Fruit fly (Drosophila melanogaster): Measurements from ENCODE around the gene CG10019.
A peak's percentile ranks its signal among the peaks of the same experiment; 100 is the strongest.

Gene CG10019

dm6 chr2L:3803466-3804143 is 73.3 kb downstream of the CG10019 start, which contains the start of gene Reph:
Gene Reph (plus strand): TSS chr2L:3803545.
- TF ChIP-seq rn (GFP tag; IDR thresholded peaks at IDR 0.05): no peak
- peak; percentile 19 for TF ChIP-seq CG8159 (tag; optimal IDR thresholded peaks at IDR 0.05)
- TF ChIP-seq CG13204 (GFP tag; optimal IDR thresholded peaks at IDR 0.05): peak; percentile 2
- TF ChIP-seq Pif1B (GFP tag; optimal IDR thresholded peaks at IDR 0.05): no peak
- TF ChIP-seq CG4496 (GFP tag; IDR thresholded peaks at IDR 0.05): peak; percentile 54; the same call in 2 of the 3 replicates
- TF ChIP-seq CG32121 (GFP tag; IDR thresholded peaks at IDR 0.05): peak; percentile 9; the same call in 1 of the 2 replicates
- TF ChIP-seq Pif1A (GFP tag; optimal IDR thresholded peaks at IDR 0.05): no peak
- TF ChIP-seq CG10348 (GFP tag; IDR thresholded peaks at IDR 0.05): no peak
- TF ChIP-seq fd96Ca (GFP tag; IDR thresholded peaks at IDR 0.05): peak; percentile 55; the same call in 2 of the 3 replicates
- TF ChIP-seq D1 (tag; optimal IDR thresholded peaks at IDR 0.05): no peak
- TF ChIP-seq CG8301 (tag; optimal IDR thresholded peaks at IDR 0.05): no peak
- TF ChIP-seq CG15710 (tag; optimal IDR thresholded peaks at IDR 0.05): peak; percentile 12
- peak; percentile 55 for TF ChIP-seq Snoo (tag; optimal IDR thresholded peaks at IDR 0.05)
- TF ChIP-seq CG17806 (tag; optimal IDR thresholded peaks at IDR 0.05): no peak
- TF ChIP-seq EcR (GFP tag; optimal IDR thresholded peaks at IDR 0.05): no peak
- TF ChIP-seq CG34367 (tag; optimal IDR thresholded peaks at IDR 0.05): no peak
- TF ChIP-seq gl (tag; optimal IDR thresholded peaks at IDR 0.05): peak; percentile 25
- no peak for TF ChIP-seq CG12605 (GFP tag; IDR thresholded peaks at IDR 0.05)
- TF ChIP-seq CG14655 (GFP tag; optimal IDR thresholded peaks at IDR 0.05): peak; percentile 14
- peak; percentile 52; the same call in 1 of the 2 replicates for TF ChIP-seq Ets98B (GFP tag; IDR thresholded peaks at IDR 0.05)
- no peak for TF ChIP-seq CG9948 (tag; optimal IDR thresholded peaks at IDR 0.05)
